Fruit fly (Drosophila melanogaster) whole organism, pupa: ENCODE data around the gene Con.

ENCODE experiments used
- CG13204 ChIP-seq: fragments of 200-800 bp; sonication (Bioruptor generic); optimal IDR thresholded peaks from 2 replicates; lab custom pipeline; 2018; ENCODE audit warnings: missing biosample characterization, mild to moderate bottlenecking, missing genetic modification characterization, moderate library complexity
- D1 ChIP-seq: fragments of 200-800 bp; sonication (Bioruptor generic); optimal IDR thresholded peaks from 2 replicates; lab custom pipeline; 2018; ENCODE audit warnings: missing biosample characterization, mild to moderate bottlenecking, missing genetic modification characterization, moderate library complexity

dm6 chr3L:4978945-4979344 is 99.9 kb downstream of the Con start:
- no peak for TF ChIP-seq D1 (tag; lab: Kevin White, UChicago)
- TF ChIP-seq CG13204, result no peak
